Fruit fly (Drosophila melanogaster): ENCODE results near the gene sv.

DNA sequence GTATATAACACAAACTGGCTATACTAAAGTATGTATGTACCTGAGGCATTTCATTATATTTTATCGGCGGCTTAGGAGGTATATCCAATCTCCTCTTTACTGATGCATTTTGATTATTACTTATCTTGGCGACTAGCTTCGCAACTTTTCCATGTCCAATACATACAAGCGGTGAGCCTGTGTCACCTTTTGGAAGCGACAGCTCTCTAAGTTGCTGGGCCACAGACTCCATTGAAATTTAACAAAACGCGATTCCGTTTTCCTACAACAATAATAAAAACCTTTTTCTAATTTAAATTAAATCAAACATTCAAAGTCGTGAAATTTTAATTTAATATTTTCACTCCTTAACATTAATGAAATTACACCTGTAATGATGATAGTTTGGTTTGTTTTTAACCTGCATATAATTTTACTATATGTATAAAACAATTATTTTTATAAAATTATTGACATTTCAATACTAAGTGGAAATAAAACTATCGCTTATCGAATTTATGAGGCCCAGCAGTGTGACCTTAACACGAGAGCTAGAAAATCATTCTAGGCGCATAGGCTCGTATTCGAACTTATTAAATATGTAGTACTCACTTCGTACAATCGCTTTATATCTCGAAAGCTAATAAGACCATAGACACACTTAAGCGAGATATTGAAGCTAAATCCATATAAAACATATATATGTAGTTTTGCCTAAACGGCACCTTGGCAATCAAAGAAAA, 28.1 kb upstream of the sv start, which contains the start of gene apolpp:
- TF ChIP-seq CG15710 (tag; optimal IDR thresholded peaks at IDR 0.05) (peak; percentile 27), gl (tag; optimal IDR thresholded peaks at IDR 0.05) (no peak), D1 (tag; optimal IDR thresholded peaks at IDR 0.05) (no peak), CG32121 (GFP tag; IDR thresholded peaks at IDR 0.05) (no peak), CG8159 (tag; optimal IDR thresholded peaks at IDR 0.05) (peak; percentile 21), fd96Ca (GFP tag; IDR thresholded peaks at IDR 0.05) (no peak), rn (GFP tag; IDR thresholded peaks at IDR 0.05) (no peak), CG14655 (GFP tag; optimal IDR thresholded peaks at IDR 0.05) (peak; percentile 28), CG10348 (GFP tag; IDR thresholded peaks at IDR 0.05) (no peak), Pif1A (GFP tag; optimal IDR thresholded peaks at IDR 0.05) (no peak), CG8301 (tag; optimal IDR thresholded peaks at IDR 0.05) (no peak), Pif1B (GFP tag; optimal IDR thresholded peaks at IDR 0.05) (no peak), EcR (GFP tag; optimal IDR thresholded peaks at IDR 0.05) (no peak), CG34367 (tag; optimal IDR thresholded peaks at IDR 0.05) (no peak)
